Worm (Caenorhabditis elegans) whole organism, young adult: ENCODE measurements around the gene Y48B6A.10.

Source experiments
- B0019.2 ChIP-seq: fragments of 200-800 bp; sonication (Bioruptor generic); conservative IDR thresholded peaks from 2 replicates; pipeline ENCODE4 v1.3.6; 2022; ENCODE audit warnings: missing genetic modification reagents, missing genetic modification characterization, missing compliant biosample characterization
- B0035.1 ChIP-seq: sonication (generic microtip); optimal IDR thresholded peaks from 2 replicates; lab custom pipeline; 2016; ENCODE audit warnings: missing genetic modification characterization, mild to moderate bottlenecking, missing compliant biosample characterization, missing genotype, missing genetic modification reagents
- B0336.3 ChIP-seq: fragments of 200-800 bp; sonication (Bioruptor generic); IDR thresholded peaks from 2 replicates; pipeline ENCODE4 v1.3.6; 2022; ENCODE audit warnings: missing genetic modification characterization, missing compliant biosample characterization
- C06A6.2 ChIP-seq: fragments of 200-800 bp; sonication (Bioruptor generic); conservative IDR thresholded peaks from 2 replicates; pipeline ENCODE4 v1.3.6; 2022; ENCODE audit warnings: missing genetic modification characterization, missing compliant biosample characterization
- C17E4.6 ChIP-seq: fragments of 200-800 bp; sonication (Bioruptor generic); IDR thresholded peaks from 2 replicates; pipeline ENCODE4 v1.3.6; 2022; ENCODE audit warnings: missing genetic modification reagents, missing genetic modification characterization, missing compliant biosample characterization
- K11D2.4 ChIP-seq: fragments of 200-800 bp; sonication (Bioruptor generic); IDR thresholded peaks from 2 replicates; pipeline ENCODE4 v1.3.6; 2022; ENCODE audit warnings: missing genetic modification reagents, missing genetic modification characterization, missing compliant biosample characterization
- T07F8.4 ChIP-seq: sonication (generic microtip); optimal IDR thresholded peaks from 2 replicates; lab custom pipeline; 2016; ENCODE audit warnings: mild to moderate bottlenecking, missing genetic modification characterization, moderate library complexity, missing compliant biosample characterization
- T26A5.8 ChIP-seq: sonication (generic microtip); optimal IDR thresholded peaks from 2 replicates; lab custom pipeline; 2016; ENCODE audit warnings: missing genetic modification characterization, missing compliant biosample characterization
- ZK185.1 ChIP-seq: sonication (generic microtip); optimal IDR thresholded peaks from 2 replicates; lab custom pipeline; 2016; ENCODE audit warnings: mild to moderate bottlenecking, missing genetic modification characterization, missing compliant biosample characterization; ENCODE audit not compliant: poor library complexity, severe bottlenecking
- atf-7 ChIP-seq: sonication (generic microtip); optimal IDR thresholded peaks from 2 replicates; lab custom pipeline; 2017; ENCODE audit warnings: mild to moderate bottlenecking, missing genetic modification characterization, missing compliant biosample characterization
- athp-1 ChIP-seq: sonication (generic microtip); optimal IDR thresholded peaks from 2 replicates; lab custom pipeline; 2017; ENCODE audit warnings: mild to moderate bottlenecking, missing genetic modification characterization, missing compliant biosample characterization
- attf-6 ChIP-seq: fragments of 200-800 bp; sonication (Bioruptor generic); IDR thresholded peaks from 2 replicates; pipeline ENCODE4 v1.3.6; 2022; ENCODE audit warnings: missing genetic modification reagents, missing genetic modification characterization, missing compliant biosample characterization
- bed-1 ChIP-seq: fragments of 200-800 bp; sonication (Bioruptor generic); IDR thresholded peaks from 2 replicates; pipeline ENCODE4 v1.3.6; 2022; ENCODE audit warnings: missing genetic modification reagents, missing genetic modification characterization, missing compliant biosample characterization
- cebp-1 ChIP-seq, 2 experiments: fragments of 200-800 bp in 1 of 2; sonication (Bioruptor generic) in 1 of 2; sonication (generic microtip) in 1 of 2; IDR thresholded peaks in 1 of 2; optimal IDR thresholded peaks in 1 of 2; 2 replicates each; pipeline versions ENCODE4 v1.3.6 to Lab custom; 2017 to 2022; ENCODE audit warnings: missing compliant biosample characterization in 2 of 2, missing genetic modification characterization in 2 of 2, mild to moderate bottlenecking in 1 of 2, missing genetic modification reagents in 1 of 2, moderate library complexity in 1 of 2
- ceh-100 ChIP-seq: fragments of 200-800 bp; sonication (Bioruptor generic); IDR thresholded peaks from 2 replicates; pipeline ENCODE4 v1.3.6; 2022; ENCODE audit warnings: missing genetic modification reagents, missing genetic modification characterization, missing compliant biosample characterization
- ceh-27 ChIP-seq: fragments of 200-800 bp; sonication (Bioruptor generic); optimal IDR thresholded peaks from 2 replicates; lab custom pipeline; 2018; ENCODE audit warnings: mild to moderate bottlenecking, missing genetic modification characterization, moderate library complexity, missing compliant biosample characterization
- ceh-79 ChIP-seq: sonication (generic microtip); optimal IDR thresholded peaks from 2 replicates; lab custom pipeline; 2017; ENCODE audit warnings: mild to moderate bottlenecking, missing genetic modification characterization, missing compliant biosample characterization
- dpff-1 ChIP-seq: sonication (generic microtip); optimal IDR thresholded peaks from 2 replicates; lab custom pipeline; 2017; ENCODE audit warnings: mild to moderate bottlenecking, missing genetic modification characterization, missing compliant biosample characterization
- egrh-3 ChIP-seq: fragments of 200-800 bp; sonication (Bioruptor generic); IDR thresholded peaks from 2 replicates; pipeline ENCODE4 v1.3.6; 2022; ENCODE audit warnings: missing genetic modification reagents, missing genetic modification characterization, missing compliant biosample characterization
- ekl-4 ChIP-seq: fragments of 200-800 bp; sonication (Bioruptor generic); IDR thresholded peaks from 2 replicates; pipeline ENCODE4 v1.3.6; 2022; ENCODE audit warnings: missing genetic modification reagents, missing genetic modification characterization, missing compliant biosample characterization
- him-1 ChIP-seq: sonication (generic microtip); optimal IDR thresholded peaks from 2 replicates; lab custom pipeline; 2016; ENCODE audit warnings: missing genotype, missing genetic modification reagents, missing genetic modification characterization, missing compliant biosample characterization
- hrde-1 ChIP-seq: sonication (generic microtip); optimal IDR thresholded peaks from 2 replicates; lab custom pipeline; 2016; ENCODE audit warnings: missing genetic modification characterization, mild to moderate bottlenecking, missing compliant biosample characterization, moderate library complexity, missing genotype, missing genetic modification reagents, borderline replicate concordance
- lag-1 ChIP-seq: fragments of 200-800 bp; sonication (Bioruptor generic); IDR thresholded peaks from 2 replicates; pipeline ENCODE4 v1.3.6; 2022; ENCODE audit warnings: missing genetic modification reagents, missing genetic modification characterization, missing compliant biosample characterization
- let-526 ChIP-seq: fragments of 200-800 bp; sonication (Bioruptor generic); IDR thresholded peaks from 2 replicates; pipeline ENCODE4 v1.3.6; 2022; ENCODE audit warnings: missing genetic modification reagents, missing genetic modification characterization, missing compliant biosample characterization
- let-607 ChIP-seq, 2 experiments: fragments of 200-800 bp in 1 of 2; sonication (Bioruptor generic) in 1 of 2; sonication (generic microtip) in 1 of 2; optimal IDR thresholded peaks; 2 replicates each; lab custom pipeline; 2016 to 2018; ENCODE audit warnings: mild to moderate bottlenecking in 2 of 2, missing compliant biosample characterization in 2 of 2, missing genetic modification characterization in 2 of 2, moderate library complexity in 2 of 2, missing genotype in 1 of 2
- lin-26 ChIP-seq: fragments of 200-800 bp; sonication (Bioruptor generic); IDR thresholded peaks from 2 replicates; pipeline ENCODE4 v1.3.6; 2022; ENCODE audit warnings: missing genetic modification reagents, missing genetic modification characterization, missing compliant biosample characterization
- lin-35 ChIP-seq, 3 experiments: fragments of 150-350 bp in 2 of 3; sonication (generic microtip) in 1 of 3; optimal IDR thresholded peaks; 2 replicates each; lab custom pipeline; 2014 to 2018; ENCODE audit warnings: missing biosample characterization in 3 of 3, missing genetic modification characterization in 3 of 3, missing genetic modification reagents in 3 of 3
- lin-40 ChIP-seq: sonication (generic microtip); optimal IDR thresholded peaks from 2 replicates; lab custom pipeline; 2016; ENCODE audit warnings: missing genetic modification characterization, mild to moderate bottlenecking, missing compliant biosample characterization, missing genotype, missing genetic modification reagents
- lsl-1 ChIP-seq: fragments of 200-800 bp; sonication (Bioruptor generic); optimal IDR thresholded peaks from 2 replicates; lab custom pipeline; 2018; ENCODE audit warnings: mild to moderate bottlenecking, missing genetic modification characterization, moderate library complexity, missing compliant biosample characterization
- madf-10 ChIP-seq: sonication (generic microtip); optimal IDR thresholded peaks from 2 replicates; lab custom pipeline; 2016; ENCODE audit warnings: mild to moderate bottlenecking, missing genetic modification characterization, missing compliant biosample characterization
- madf-6 ChIP-seq: fragments of 200-800 bp; sonication (Bioruptor generic); IDR thresholded peaks from 2 replicates; pipeline ENCODE4 v1.3.6; 2022; ENCODE audit warnings: missing genetic modification reagents, missing genetic modification characterization, missing compliant biosample characterization
- mel-28 ChIP-seq: sonication (generic microtip); optimal IDR thresholded peaks from 2 replicates; lab custom pipeline; 2016; ENCODE audit warnings: borderline replicate concordance, mild to moderate bottlenecking, missing genetic modification characterization, missing compliant biosample characterization
- nfya-1 ChIP-seq: sonication (generic microtip); optimal IDR thresholded peaks from 2 replicates; lab custom pipeline; 2017; ENCODE audit warnings: antibody characterized with exemption, missing compliant biosample characterization, missing genetic modification characterization, borderline replicate concordance; ENCODE audit not compliant: insufficient read depth
- nhr-80 ChIP-seq: sonication (generic microtip); optimal IDR thresholded peaks from 2 replicates; lab custom pipeline; 2016; ENCODE audit warnings: missing genetic modification characterization, missing compliant biosample characterization
- pbrm-1 ChIP-seq: fragments of 200-800 bp; sonication (Bioruptor generic); IDR thresholded peaks from 2 replicates; pipeline ENCODE4 v1.3.6; 2022; ENCODE audit warnings: missing genetic modification reagents, missing genetic modification characterization, missing compliant biosample characterization
- repo-1 ChIP-seq: sonication (generic microtip); optimal IDR thresholded peaks from 2 replicates; lab custom pipeline; 2017; ENCODE audit warnings: mild to moderate bottlenecking, missing genetic modification characterization, missing compliant biosample characterization
- rpc-1 ChIP-seq, 2 experiments: fragments of 150-350 bp in 1 of 2; sonication (generic microtip) in 1 of 2; optimal IDR thresholded peaks; 2 replicates each; lab custom pipeline; 2014 to 2018; ENCODE audit warnings: missing biosample characterization in 1 of 2, missing genetic modification characterization in 1 of 2, missing genetic modification reagents in 1 of 2, missing genotype in 1 of 2
- snpc-1.3 ChIP-seq: sonication (generic microtip); optimal IDR thresholded peaks from 2 replicates; lab custom pipeline; 2017; ENCODE audit warnings: missing genetic modification characterization, mild to moderate bottlenecking, missing compliant biosample characterization, antibody characterized with exemption, moderate library complexity, missing genotype, missing genetic modification reagents; ENCODE audit not compliant: insufficient read depth
- snpc-3.4 ChIP-seq: sonication (generic microtip); optimal IDR thresholded peaks from 2 replicates; lab custom pipeline; 2017; ENCODE audit warnings: missing genetic modification characterization, mild to moderate bottlenecking, missing compliant biosample characterization, antibody characterized with exemption, moderate library complexity, missing genotype, missing genetic modification reagents
- tbp1 ChIP-seq: fragments of 200-800 bp; sonication (Bioruptor generic); optimal IDR thresholded peaks from 2 replicates; lab custom pipeline; 2018; ENCODE audit warnings: mild to moderate bottlenecking, missing genetic modification characterization, missing compliant biosample characterization
- xnd-1 ChIP-seq: sonication (generic microtip); optimal IDR thresholded peaks from 2 replicates; lab custom pipeline; 2016; ENCODE audit warnings: missing genotype, missing genetic modification reagents, missing genetic modification characterization, missing compliant biosample characterization
- ztf-25 ChIP-seq: fragments of 200-800 bp; sonication (Bioruptor generic); IDR thresholded peaks from 2 replicates; pipeline ENCODE4 v1.3.6; 2022; ENCODE audit warnings: missing genetic modification reagents, missing genetic modification characterization, missing compliant biosample characterization

Y48B6A.10 gene

ce11 chrII:14251400-14251940 lies 37.3 kb downstream of the Y48B6A.10 start (continued):
- TF ChIP-seq attf-6, result 0 out of 2 replicates have a peak, but pooled peaks have one; percentile 58
- peak; percentile 81 for TF ChIP-seq hrde-1 (tag; lab: Kevin White, UChicago)
- TF ChIP-seq nhr-80 (tag; lab: Kevin White, UChicago), result peak; percentile 87
- TF ChIP-seq lin-26, result peak; percentile 86
- peak; percentile 55 for TF ChIP-seq T26A5.8 (tag; lab: Kevin White, UChicago)
- TF ChIP-seq mel-28, result peak; percentile 84
- peak; percentile 90 for TF ChIP-seq madf-6 (GFP tag; lab: Robert Waterston, UW)
- TF ChIP-seq ztf-25 (GFP tag; lab: Robert Waterston, UW), result 0 out of 2 replicates have a peak, but pooled peaks have one; percentile 63
- peak; percentile 97 for TF ChIP-seq lin-40 (tag; lab: Kevin White, UChicago)
- peak; percentile 69 for TF ChIP-seq dpff-1 (tag; lab: Kevin White, UChicago)
- peak; percentile 88 for TF ChIP-seq ceh-79
- TF ChIP-seq snpc-3.4, result peak; percentile 5
- no peak for TF ChIP-seq nfya-1 (tag; lab: Kevin White, UChicago)
- peak; percentile 68 for TF ChIP-seq B0019.2
- peak; percentile 91 for TF ChIP-seq C06A6.2 (GFP tag; lab: Robert Waterston, UW)
- TF ChIP-seq, all 124 proteins: peak for 103

ce11 chrII:14252057-14252456 lies 37.8 kb downstream of the Y48B6A.10 start, which contains the start of gene Y54G11A.2:
TSS of gene Y54G11A.2 (plus strand) at chrII:14252357.
- TF ChIP-seq C17E4.6 (GFP tag; lab: Robert Waterston, UW) (no peak), K11D2.4 (no peak), let-607 (tag; optimal IDR thresholded peaks at IDR 0.05; lab: Kevin White, UChicago) (no peak), ZK185.1 (tag; lab: Kevin White, UChicago) (no peak), bed-1 (no peak), T07F8.4 (tag; lab: Kevin White, UChicago) (no peak), xnd-1 (tag; lab: Kevin White, UChicago) (no peak), lin-35 (GFP tag; optimal IDR thresholded peaks at IDR 0.05; lab: Kevin White, UChicago) (no peak), athp-1 (tag; lab: Kevin White, UChicago) (no peak)

ce11 chrII:14255850-14256249 lies 41.6 kb downstream of the Y48B6A.10 start:
- TF ChIP-seq snpc-1.3 (tag; lab: Kevin White, UChicago), result no peak
- TF ChIP-seq C06A6.2 (GFP tag; lab: Robert Waterston, UW), result no peak
- TF ChIP-seq egrh-3, result no peak
- peak; percentile 37 for TF ChIP-seq him-1 (tag; lab: Kevin White, UChicago)
- TF ChIP-seq lsl-1, result peak; percentile 67
- TF ChIP-seq snpc-3.4, result no peak
- TF ChIP-seq ceh-27, result no peak
- no peak for TF ChIP-seq madf-10 (tag; lab: Kevin White, UChicago)
- TF ChIP-seq cebp-1 (GFP tag; IDR thresholded peaks at IDR 0.05; lab: Robert Waterston, UW), result 0 out of 2 replicates have a peak, but pooled peaks have one; percentile 8
- TF ChIP-seq cebp-1 (tag; optimal IDR thresholded peaks at IDR 0.05; lab: Kevin White, UChicago), result no peak
- peak; percentile 45 for TF ChIP-seq atf-7 (tag; lab: Kevin White, UChicago)
- no peak for TF ChIP-seq pbrm-1 (GFP tag; lab: Robert Waterston, UW)
- peak; percentile 26 for TF ChIP-seq mel-28
- TF ChIP-seq repo-1 (tag; lab: Kevin White, UChicago), result peak; percentile 19
- TF ChIP-seq B0336.3 (GFP tag; lab: Robert Waterston, UW), result 0 out of 2 replicates have a peak, but pooled peaks have one; percentile 9
- 0 out of 2 replicates have a peak, but pooled peaks have one; percentile 19 for TF ChIP-seq ekl-4 (GFP tag; lab: Robert Waterston, UW)
- TF ChIP-seq ceh-100 (GFP tag; lab: Robert Waterston, UW), result no peak
- peak; percentile 65 for TF ChIP-seq hrde-1 (tag; lab: Kevin White, UChicago)
- TF ChIP-seq let-526 (GFP tag; lab: Robert Waterston, UW), result no peak
- peak; percentile 29 for TF ChIP-seq xnd-1 (tag; lab: Kevin White, UChicago)
- TF ChIP-seq B0035.1 (tag; lab: Kevin White, UChicago), result no peak
- TF ChIP-seq rpc-1 (optimal IDR thresholded peaks at IDR 0.05; lab: Kevin White, UChicago), result no peak
- no peak for TF ChIP-seq rpc-1 (tag; optimal IDR thresholded peaks at IDR 0.05; lab: Kevin White, UChicago)
- TF ChIP-seq lag-1 (GFP tag; lab: Robert Waterston, UW), result no peak
- peak; percentile 32 for TF ChIP-seq athp-1 (tag; lab: Kevin White, UChicago)
- TF ChIP-seq tbp1, result no peak
